Worm (Caenorhabditis elegans): ENCODE measurements around the gene F53B1.2.

F53B1.2 gene

DNA sequence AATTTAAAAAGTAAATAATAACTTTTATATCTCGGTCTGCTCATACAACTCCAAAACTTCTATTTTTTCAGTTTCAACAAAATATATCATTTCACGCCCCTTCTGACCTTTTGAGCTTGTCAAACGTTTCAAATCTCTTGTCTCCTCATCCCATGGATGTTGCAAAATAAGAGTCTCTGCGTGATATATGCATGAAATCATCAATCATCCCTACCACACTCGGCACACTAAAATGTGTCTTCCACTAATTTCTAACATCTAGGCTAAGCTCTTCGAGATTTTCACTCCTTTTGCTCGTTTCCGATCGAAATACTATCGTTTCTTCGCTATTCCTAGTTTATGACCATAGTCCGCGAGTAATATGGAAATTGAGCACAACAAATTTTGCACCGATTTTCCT, 9.8 kb upstream of the F53B1.2 start:
- TF ChIP-seq ceh-16 (tag; optimal IDR thresholded peaks at IDR 0.05) (no peak), mab-5 (tag; optimal IDR thresholded peaks at IDR 0.05) (peak; percentile 57), zag-1 (tag; optimal IDR thresholded peaks at IDR 0.05) (no peak), ama-1 (optimal IDR thresholded peaks at IDR 0.05) (no peak), C34F6.9 (tag; optimal IDR thresholded peaks at IDR 0.05) (no peak), unc-55 (GFP tag; optimal IDR thresholded peaks at IDR 0.05) (peak; percentile 13), sma-9 (GFP tag; optimal IDR thresholded peaks at IDR 0.05) (no peak), sma-9 (tag; optimal IDR thresholded peaks at IDR 0.05) (no peak)

DNA sequence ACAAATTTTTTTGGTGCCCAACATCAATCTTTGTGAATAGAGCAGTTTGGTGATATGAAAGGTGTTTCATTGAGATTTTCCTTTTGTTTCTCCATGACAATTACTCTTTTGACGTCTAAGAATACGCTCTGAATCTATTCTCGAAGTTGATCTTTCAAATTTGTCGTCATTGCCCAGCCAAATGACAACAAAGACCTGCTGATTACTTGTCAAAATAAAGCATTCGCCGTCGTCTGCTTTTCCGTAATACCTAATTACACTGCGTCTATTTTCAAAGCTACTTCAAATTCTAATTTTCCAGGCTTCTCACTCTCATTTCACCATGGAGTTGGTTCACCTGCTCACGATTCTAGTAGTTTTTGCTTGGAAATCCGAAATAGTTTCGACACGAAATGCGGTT, 3.5 kb upstream of the F53B1.2 start, which contains the start of gene F53B1.3:
Gene F53B1.3, plus strand, starts transcription at position 301 of the 400 bp plus-strand sequence.
- TF ChIP-seq nhr-77 (tag; optimal IDR thresholded peaks at IDR 0.05) = no peak
- no peak for TF ChIP-seq unc-55 (GFP tag; optimal IDR thresholded peaks at IDR 0.05)
- TF ChIP-seq ZK546.5 (tag; optimal IDR thresholded peaks at IDR 0.05) = no peak
- TF ChIP-seq lin-39 (tag; optimal IDR thresholded peaks at IDR 0.05) = no peak
- TF ChIP-seq ztf-1 (GFP tag; conservative IDR thresholded peaks at IDR 0.05) = no peak
- TF ChIP-seq sma-9 (GFP tag; optimal IDR thresholded peaks at IDR 0.05) = no peak
- TF ChIP-seq sma-9 (tag; optimal IDR thresholded peaks at IDR 0.05) = no peak
- no peak for TF ChIP-seq snpc-4 (tag; optimal IDR thresholded peaks at IDR 0.05)
- no peak for TF ChIP-seq fos-1 (tag; optimal IDR thresholded peaks at IDR 0.05)
- no peak for TF ChIP-seq gmeb-1 (tag; optimal IDR thresholded peaks at IDR 0.05)

DNA sequence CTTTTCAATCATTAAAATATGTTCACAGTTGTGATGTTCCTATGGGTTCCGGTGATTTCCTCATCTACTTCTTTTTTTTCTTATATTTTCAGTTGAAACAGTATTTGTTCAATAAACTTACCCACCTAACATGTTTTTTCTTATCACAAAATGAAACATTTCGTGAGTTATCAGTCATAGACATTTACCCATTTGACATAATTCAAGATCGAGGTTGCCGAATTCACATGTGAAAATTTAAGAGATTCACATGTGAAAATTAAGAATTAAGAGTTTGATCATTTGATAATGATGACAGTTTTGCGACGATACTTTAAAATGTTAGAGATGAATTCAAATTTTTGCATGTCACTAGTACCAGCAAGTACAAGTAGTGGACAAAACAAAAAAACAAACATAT, 1.4 kb upstream of the F53B1.2 start:
- peak; percentile 9 for TF ChIP-seq gmeb-1 (tag; optimal IDR thresholded peaks at IDR 0.05)
- no peak for TF ChIP-seq ceh-16 (tag; optimal IDR thresholded peaks at IDR 0.05)
- TF ChIP-seq fos-1 (tag; optimal IDR thresholded peaks at IDR 0.05) = peak; percentile 81
- TF ChIP-seq sma-9 (GFP tag; optimal IDR thresholded peaks at IDR 0.05) = peak; percentile 62
- TF ChIP-seq sma-9 (tag; optimal IDR thresholded peaks at IDR 0.05) = no peak
- no peak for TF ChIP-seq mab-5 (tag; optimal IDR thresholded peaks at IDR 0.05)
- TF ChIP-seq ztf-4 (tag; optimal IDR thresholded peaks at IDR 0.05) = no peak
- TF ChIP-seq nhr-237 (tag; optimal IDR thresholded peaks at IDR 0.05) = no peak
- TF ChIP-seq lin-13 (GFP tag; optimal IDR thresholded peaks at IDR 0.05) = no peak
- TF ChIP-seq crh-2 (tag; optimal IDR thresholded peaks at IDR 0.05) = peak; percentile 35
- TF ChIP-seq unc-55 (GFP tag; optimal IDR thresholded peaks at IDR 0.05) = no peak
- peak; percentile 8 for TF ChIP-seq nhr-129 (tag; optimal IDR thresholded peaks at IDR 0.05)
- no peak for TF ChIP-seq nhr-25 (tag; optimal IDR thresholded peaks at IDR 0.05)
- no peak for TF ChIP-seq nhr-23 (tag; optimal IDR thresholded peaks at IDR 0.05)

DNA sequence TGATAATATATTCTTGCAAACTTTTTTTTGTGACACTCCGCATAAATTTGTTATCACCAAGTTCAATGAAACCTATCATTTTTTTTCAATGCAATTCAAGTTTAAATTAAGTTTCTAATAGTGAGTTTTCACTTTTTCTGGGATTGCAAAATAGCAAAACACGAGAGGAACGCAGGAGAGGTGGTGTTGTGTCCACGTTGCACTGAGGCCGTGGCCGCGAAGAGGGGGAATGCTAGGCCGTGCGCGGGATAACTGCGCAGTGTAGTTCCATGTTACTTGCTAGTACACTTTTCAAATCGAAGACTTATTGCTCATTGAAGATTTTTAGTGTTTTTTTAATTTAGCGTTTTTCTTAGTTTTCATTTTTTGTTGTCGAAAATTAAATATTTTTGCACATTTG, 600 bp upstream of the F53B1.2 start:
- no peak for TF ChIP-seq ceh-82 (tag; optimal IDR thresholded peaks at IDR 0.05)
- no peak for TF ChIP-seq sma-9 (GFP tag; optimal IDR thresholded peaks at IDR 0.05)
- no peak for TF ChIP-seq sma-9 (tag; optimal IDR thresholded peaks at IDR 0.05)
- TF ChIP-seq sem-4 (tag; optimal IDR thresholded peaks at IDR 0.05) = no peak
- no peak for TF ChIP-seq ztf-4 (tag; optimal IDR thresholded peaks at IDR 0.05)
- no peak for TF ChIP-seq alr-1 (tag; optimal IDR thresholded peaks at IDR 0.05)
- no peak for TF ChIP-seq gmeb-1 (tag; optimal IDR thresholded peaks at IDR 0.05)
- TF ChIP-seq fos-1 (tag; optimal IDR thresholded peaks at IDR 0.05) = peak; percentile 41
- peak; percentile 4 for TF ChIP-seq crh-2 (tag; optimal IDR thresholded peaks at IDR 0.05)

DNA sequence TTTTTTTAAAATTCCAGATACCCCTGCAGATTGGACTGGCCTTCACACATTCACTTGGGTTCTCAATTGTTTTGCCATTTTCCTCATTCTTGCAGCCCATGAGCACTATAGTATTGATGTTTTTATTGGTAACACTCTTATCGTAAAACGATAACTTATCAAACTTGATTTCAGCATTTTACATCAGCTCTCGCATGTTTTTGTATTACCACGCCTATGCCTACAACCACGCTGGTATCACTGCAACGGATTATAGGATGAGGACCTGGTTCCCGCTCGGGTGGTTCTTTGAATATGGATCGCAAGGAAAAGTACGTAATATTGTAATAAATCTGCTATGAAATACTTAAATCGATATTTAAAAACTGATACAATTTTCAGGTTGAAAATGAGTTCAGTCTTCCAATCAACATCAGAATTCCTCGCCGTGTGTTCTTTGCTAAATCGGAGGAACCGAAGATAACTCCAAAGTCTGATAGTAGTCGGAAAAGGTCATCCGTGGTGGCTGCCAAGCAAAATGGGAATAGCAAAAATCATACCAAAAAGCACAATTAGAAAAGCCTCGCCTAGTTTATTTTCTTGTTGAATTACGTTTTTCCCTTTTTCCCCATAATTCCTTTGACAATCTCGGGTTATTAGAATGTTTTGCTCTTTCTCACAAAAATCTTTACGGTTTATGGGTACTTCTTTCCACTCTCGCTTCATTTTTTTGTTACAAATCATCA, 2.0 kb downstream of the F53B1.2 start:
- TF ChIP-seq ztf-4 (tag; optimal IDR thresholded peaks at IDR 0.05) (no peak), snpc-4 (tag; optimal IDR thresholded peaks at IDR 0.05) (no peak), aly-2 (tag; optimal IDR thresholded peaks at IDR 0.05) (no peak), fos-1 (tag; optimal IDR thresholded peaks at IDR 0.05) (no peak), unc-55 (GFP tag; optimal IDR thresholded peaks at IDR 0.05) (no peak), unc-62 (GFP tag; optimal IDR thresholded peaks at IDR 0.05) (no peak), nhr-25 (tag; optimal IDR thresholded peaks at IDR 0.05) (no peak), nhr-6 (tag; optimal IDR thresholded peaks at IDR 0.05) (no peak)

DNA sequence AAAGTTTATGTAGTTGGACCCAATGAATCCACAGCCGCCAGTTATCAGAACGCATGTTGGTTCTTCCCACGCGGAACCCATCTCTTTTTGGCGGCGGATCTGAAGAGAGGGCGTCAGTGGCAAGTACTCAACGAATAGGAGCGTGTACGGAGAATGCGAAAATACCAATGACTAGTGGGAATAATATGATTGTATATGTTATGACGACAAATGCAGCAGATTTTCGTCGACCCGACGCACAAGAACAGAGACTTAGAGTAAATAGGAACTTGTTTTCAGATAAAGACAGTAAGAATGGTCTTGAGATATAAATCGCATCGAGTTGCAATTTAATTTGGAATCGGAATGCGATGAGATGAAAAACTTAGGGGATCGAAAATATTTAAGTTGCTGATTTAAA, 4.2 kb downstream of the F53B1.2 start, which contains the start of gene bus-5:
Gene bus-5, minus strand, starts transcription at position 101 of the 400 bp plus-strand sequence.
- TF ChIP-seq C34F6.9 (tag; optimal IDR thresholded peaks at IDR 0.05) = no peak
- no peak for TF ChIP-seq ZK546.5 (tag; optimal IDR thresholded peaks at IDR 0.05)
- no peak for TF ChIP-seq unc-55 (GFP tag; optimal IDR thresholded peaks at IDR 0.05)
- TF ChIP-seq ztf-1 (GFP tag; conservative IDR thresholded peaks at IDR 0.05) = no peak
- TF ChIP-seq sma-3 (GFP tag; optimal IDR thresholded peaks at IDR 0.05) = no peak
- TF ChIP-seq nhr-23 (tag; optimal IDR thresholded peaks at IDR 0.05) = no peak
- no peak for TF ChIP-seq unc-62 (GFP tag; optimal IDR thresholded peaks at IDR 0.05)
- TF ChIP-seq nhr-21 (tag; optimal IDR thresholded peaks at IDR 0.05) = no peak
- TF ChIP-seq sem-4 (tag; optimal IDR thresholded peaks at IDR 0.05) = no peak
- TF ChIP-seq ama-1 (optimal IDR thresholded peaks at IDR 0.05) = no peak
- TF ChIP-seq nhr-77 (tag; optimal IDR thresholded peaks at IDR 0.05) = no peak
- TF ChIP-seq lin-11 (tag; optimal IDR thresholded peaks at IDR 0.05) = no peak
- TF ChIP-seq ztf-11 (tag; optimal IDR thresholded peaks at IDR 0.05) = no peak
- no peak for TF ChIP-seq elt-3 (tag; optimal IDR thresholded peaks at IDR 0.05)
- no peak for TF ChIP-seq nhr-10 (tag; optimal IDR thresholded peaks at IDR 0.05)

Data from whole organism, L2 larva.